Fruit fly (Drosophila melanogaster) whole organism, embryonic: ENCODE results near the gene Sgsf.

Experiments
- CG16815 ChIP-seq: fragments of 200-800 bp; sonication (Bioruptor generic); optimal IDR thresholded peaks from 3 replicates; lab custom pipeline; 2017; ENCODE audit warnings: missing biosample characterization, mild to moderate bottlenecking, missing genetic modification characterization
- CG17361 ChIP-seq: fragments of 200-800 bp; sonication (Bioruptor generic); IDR thresholded peaks from 3 replicates; pipeline ENCODE4 v1.3.6; 2022; ENCODE audit warnings: missing biosample characterization, missing genetic modification characterization
- vfl ChIP-seq: fragments of 200-800 bp; sonication (Bioruptor generic); optimal IDR thresholded peaks from 2 replicates; lab custom pipeline; 2016; ENCODE audit warnings: missing biosample characterization, missing genetic modification characterization

dm6 chr3R:12316420-12316819, 25.1 kb upstream of the Sgsf start:
- TF ChIP-seq CG17361 (GFP tag; lab: Robert Waterston, UW): no peak
- no peak for TF ChIP-seq vfl
- no peak for TF ChIP-seq CG16815 (GFP tag; lab: Kevin White, UChicago)
